Fruit fly (Drosophila melanogaster): ENCODE results near the gene RecQ5.

The RecQ5 gene

DNA sequence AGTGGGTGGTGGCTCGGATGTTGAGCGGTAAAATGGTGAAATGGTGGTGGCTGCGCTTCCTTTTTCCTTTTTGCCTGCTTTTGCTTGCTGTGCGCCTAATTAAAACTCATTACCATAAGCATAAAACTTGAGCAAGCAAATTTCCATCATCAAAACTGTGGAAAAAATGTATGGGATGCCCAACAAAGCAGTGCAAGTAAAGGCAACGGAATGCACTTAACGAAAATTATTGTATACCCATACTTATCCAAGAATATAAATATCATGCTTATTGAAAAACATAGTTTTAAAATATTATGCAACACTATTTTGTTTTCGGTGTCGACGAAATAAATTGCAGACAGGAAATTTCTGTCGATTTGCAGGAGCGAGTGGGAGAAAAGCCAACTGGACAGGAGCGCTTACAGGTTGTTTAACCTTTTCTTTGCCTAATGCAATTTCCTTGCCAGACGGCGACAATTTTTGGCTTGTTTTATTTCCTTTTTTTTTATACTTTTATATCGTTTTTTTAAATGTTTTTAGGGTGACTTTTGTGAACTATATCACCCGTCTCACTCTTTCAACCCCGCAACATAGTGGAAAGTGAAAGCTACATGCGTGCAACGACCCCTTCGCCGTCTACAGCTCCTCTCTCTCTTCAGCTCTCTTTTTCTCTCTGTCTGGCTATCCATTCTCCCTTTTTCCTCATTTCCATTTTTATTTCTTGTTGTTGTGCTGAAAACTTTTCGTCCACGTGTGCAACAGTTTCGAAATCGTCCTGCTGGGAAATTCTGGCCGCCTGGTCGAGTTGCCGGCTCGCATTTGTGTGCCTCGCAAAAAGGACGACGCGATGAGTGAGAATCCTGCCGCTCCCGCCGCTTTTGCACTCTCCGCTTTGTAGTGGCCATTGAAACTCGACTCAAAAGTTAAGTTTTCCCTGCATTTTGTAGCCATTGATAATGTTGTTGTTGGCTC lies 28.4 kb upstream of the RecQ5 start:
- TF ChIP-seq lola (GFP tag; optimal IDR thresholded peaks at IDR 0.05), result no peak
- no peak for TF ChIP-seq Vsx2 (GFP tag; optimal IDR thresholded peaks at IDR 0.05; ENCODE audit: partially characterized antibody)
- TF ChIP-seq Hr83 (GFP tag; optimal IDR thresholded peaks at IDR 0.05; ENCODE audit: poor library complexity, severe bottlenecking), result no peak
- no peak for TF ChIP-seq h (GFP tag; optimal IDR thresholded peaks at IDR 0.05)
- TF ChIP-seq Hnf4 (GFP tag; optimal IDR thresholded peaks at IDR 0.05), result no peak
- TF ChIP-seq dl (GFP tag; optimal IDR thresholded peaks at IDR 0.05; ENCODE audit: insufficient read depth in 1 of 2, partially characterized antibody in 2 of 2), result no peak
- no peak for TF ChIP-seq Hr78 (GFP tag; optimal IDR thresholded peaks at IDR 0.05)
- no peak for TF ChIP-seq jim (GFP tag; optimal IDR thresholded peaks at IDR 0.05)
- no peak for TF ChIP-seq HLH106 (tag; optimal IDR thresholded peaks at IDR 0.05)
- TF ChIP-seq fru (GFP tag; optimal IDR thresholded peaks at IDR 0.05), result no peak
- TF ChIP-seq brk (GFP tag; optimal IDR thresholded peaks at IDR 0.05), result no peak
- TF ChIP-seq Abd-B (GFP tag; optimal IDR thresholded peaks at IDR 0.05), result no peak
- no peak for TF ChIP-seq Dif (GFP tag; optimal IDR thresholded peaks at IDR 0.05; ENCODE audit: partially characterized antibody)
- no peak for TF ChIP-seq sage (GFP tag; optimal IDR thresholded peaks at IDR 0.05)
- no peak for TF ChIP-seq CG32264 (GFP tag; optimal IDR thresholded peaks at IDR 0.05)
- no peak for TF ChIP-seq Myc (optimal IDR thresholded peaks at IDR 0.05)
- TF ChIP-seq foxo (GFP tag; optimal IDR thresholded peaks at IDR 0.05), result no peak

DNA sequence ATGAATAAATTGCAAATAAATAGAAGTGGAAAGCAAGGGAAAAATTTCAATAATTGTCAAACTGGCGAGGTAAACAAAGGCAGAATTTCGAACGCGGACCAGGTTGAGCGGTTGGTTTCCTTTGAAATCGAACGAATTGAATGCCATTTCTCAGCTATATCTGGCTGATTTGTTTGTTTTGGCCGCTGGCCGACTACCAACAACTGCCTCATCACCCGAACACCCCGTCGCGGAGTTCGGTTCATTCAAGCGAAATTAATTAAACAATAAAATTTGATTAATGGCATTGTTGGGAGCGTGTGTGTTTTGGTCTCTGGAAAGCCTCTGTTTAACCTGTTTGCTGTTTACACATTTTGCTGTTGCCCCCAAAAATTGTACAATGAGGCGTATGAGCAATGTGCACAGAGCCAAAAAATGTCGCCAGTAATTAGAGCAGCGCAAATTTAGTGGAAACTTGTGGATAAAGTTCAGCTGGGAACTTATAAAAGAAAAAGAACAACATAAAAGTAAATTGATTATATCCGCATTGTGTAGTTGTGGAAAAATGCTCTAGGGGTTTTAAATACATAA lies 25.7 kb upstream of the RecQ5 start:
- TF ChIP-seq dl (GFP tag; optimal IDR thresholded peaks at IDR 0.05; ENCODE audit: insufficient read depth in 1 of 2, partially characterized antibody in 2 of 2) (no peak), tai (GFP tag; optimal IDR thresholded peaks at IDR 0.05) (no peak), Vsx2 (GFP tag; optimal IDR thresholded peaks at IDR 0.05; ENCODE audit: partially characterized antibody) (no peak), Jra (GFP tag; optimal IDR thresholded peaks at IDR 0.05) (no peak), br (GFP tag; optimal IDR thresholded peaks at IDR 0.05) (peak; percentile 1), foxo (GFP tag; optimal IDR thresholded peaks at IDR 0.05) (no peak), GATAd (GFP tag; optimal IDR thresholded peaks at IDR 0.05) (no peak), N (GFP tag; optimal IDR thresholded peaks at IDR 0.05) (no peak), h (GFP tag; optimal IDR thresholded peaks at IDR 0.05) (peak; percentile 18), pan (optimal IDR thresholded peaks at IDR 0.05) (no peak), sv (GFP tag; optimal IDR thresholded peaks at IDR 0.05) (no peak), Hnf4 (GFP tag; optimal IDR thresholded peaks at IDR 0.05) (no peak), Hr78 (GFP tag; optimal IDR thresholded peaks at IDR 0.05) (no peak), Sp1 (GFP tag; optimal IDR thresholded peaks at IDR 0.05) (no peak), Hr83 (GFP tag; optimal IDR thresholded peaks at IDR 0.05; ENCODE audit: poor library complexity, severe bottlenecking) (no peak), Myc (optimal IDR thresholded peaks at IDR 0.05) (no peak), Dfd (GFP tag; optimal IDR thresholded peaks at IDR 0.05) (no peak), rgr (GFP tag; optimal IDR thresholded peaks at IDR 0.05) (peak; percentile 3), dmrt93B (GFP tag; optimal IDR thresholded peaks at IDR 0.05) (no peak), Dif (GFP tag; optimal IDR thresholded peaks at IDR 0.05; ENCODE audit: partially characterized antibody) (no peak), usp (GFP tag; optimal IDR thresholded peaks at IDR 0.05) (no peak), sage (GFP tag; optimal IDR thresholded peaks at IDR 0.05) (no peak), psq (GFP tag; optimal IDR thresholded peaks at IDR 0.05) (no peak), dsf (GFP tag; optimal IDR thresholded peaks at IDR 0.05; ENCODE audit: borderline replicate concordance) (no peak), OdsH (GFP tag; optimal IDR thresholded peaks at IDR 0.05) (no peak)

DNA sequence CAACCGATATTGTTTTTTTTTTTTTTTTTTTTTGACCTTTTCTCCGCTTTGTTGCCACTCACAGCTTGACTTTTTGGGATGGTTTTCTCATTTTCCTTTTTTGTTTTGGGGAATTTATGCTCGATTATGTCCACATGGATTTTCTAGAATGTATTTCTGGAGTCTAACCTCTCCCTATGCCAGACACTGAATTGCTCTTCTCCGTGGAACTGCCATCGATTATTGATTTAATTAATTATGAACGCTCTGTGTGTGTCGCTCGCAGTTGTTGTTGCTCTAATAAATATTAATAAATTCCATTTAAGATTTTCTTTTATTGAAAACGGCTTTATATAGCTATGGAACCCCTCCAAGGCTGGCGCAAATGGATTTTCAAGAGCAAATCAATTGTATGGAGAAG lies 23.8 kb upstream of the RecQ5 start:
- no peak for TF ChIP-seq ey (GFP tag; optimal IDR thresholded peaks at IDR 0.05)
- no peak for TF ChIP-seq dl (GFP tag; optimal IDR thresholded peaks at IDR 0.05; ENCODE audit: insufficient read depth in 1 of 2, partially characterized antibody in 2 of 2)
- TF ChIP-seq Dfd (GFP tag; optimal IDR thresholded peaks at IDR 0.05), result no peak
- TF ChIP-seq usp (GFP tag; optimal IDR thresholded peaks at IDR 0.05), result no peak
- TF ChIP-seq fru (GFP tag; optimal IDR thresholded peaks at IDR 0.05), result no peak
- TF ChIP-seq Hr83 (GFP tag; optimal IDR thresholded peaks at IDR 0.05; ENCODE audit: poor library complexity, severe bottlenecking), result no peak
- no peak for TF ChIP-seq Abd-B (GFP tag; optimal IDR thresholded peaks at IDR 0.05)
- TF ChIP-seq brk (GFP tag; optimal IDR thresholded peaks at IDR 0.05), result no peak
- TF ChIP-seq Sp1 (GFP tag; optimal IDR thresholded peaks at IDR 0.05), result no peak
- no peak for TF ChIP-seq GATAd (GFP tag; optimal IDR thresholded peaks at IDR 0.05)

All from whole organism, wandering third instar larva.